Fruit fly (Drosophila melanogaster) whole organism, embryonic: ENCODE measurements around the gene CG32243.

Source experiments
- Abd-B ChIP-seq: fragments of 200-800 bp; sonication (Bioruptor generic); optimal IDR thresholded peaks from 2 replicates; lab custom pipeline; 2018; ENCODE audit warnings: missing biosample characterization, mild to moderate bottlenecking, missing genetic modification characterization, moderate library complexity
- Atf-2 ChIP-seq: fragments of 200-800 bp; sonication (Bioruptor generic); optimal IDR thresholded peaks from 2 replicates; lab custom pipeline; 2016; ENCODE audit warnings: missing biosample characterization, missing genetic modification characterization
- Bteb2 ChIP-seq: fragments of 200-800 bp; sonication (Bioruptor generic); optimal IDR thresholded peaks from 2 replicates; lab custom pipeline; 2016; ENCODE audit warnings: missing biosample characterization, missing genetic modification characterization
- CG10274 ChIP-seq: fragments of 200-800 bp; sonication (Bioruptor generic); optimal IDR thresholded peaks from 3 replicates; lab custom pipeline; 2017; ENCODE audit warnings: missing biosample characterization, mild to moderate bottlenecking, missing genetic modification characterization
- CG10431 ChIP-seq: fragments of 200-800 bp; sonication (Bioruptor generic); optimal IDR thresholded peaks from 3 replicates; lab custom pipeline; 2018; ENCODE audit warnings: missing biosample characterization, mild to moderate bottlenecking, missing genetic modification characterization
- CG10979 ChIP-seq: fragments of 200-800 bp; sonication (Bioruptor generic); optimal IDR thresholded peaks from 2 replicates; lab custom pipeline; 2018; ENCODE audit warnings: missing biosample characterization, mild to moderate bottlenecking, missing genetic modification characterization, moderate library complexity
- CG12071 ChIP-seq: fragments of 200-800 bp; sonication (Bioruptor generic); optimal IDR thresholded peaks from 3 replicates; lab custom pipeline; 2018; ENCODE audit warnings: missing biosample characterization, mild to moderate bottlenecking, missing genetic modification characterization
- CG12942 ChIP-seq: fragments of 200-800 bp; sonication (Bioruptor generic); optimal IDR thresholded peaks from 3 replicates; lab custom pipeline; 2016; ENCODE audit warnings: missing biosample characterization, missing genetic modification characterization
- CG14050 ChIP-seq: fragments of 200-800 bp; sonication (Bioruptor generic); IDR thresholded peaks from 3 replicates; pipeline ENCODE4 v1.3.6; 2022; ENCODE audit warnings: missing biosample characterization, missing genetic modification characterization
- CG15696 ChIP-seq: fragments of 200-800 bp; sonication (Bioruptor generic); optimal IDR thresholded peaks from 2 replicates; lab custom pipeline; 2019; ENCODE audit warnings: missing biosample characterization, mild to moderate bottlenecking, missing genetic modification characterization, moderate library complexity
- CG1603 ChIP-seq: fragments of 200-800 bp; sonication (Bioruptor generic); optimal IDR thresholded peaks from 2 replicates; lab custom pipeline; 2019; ENCODE audit warnings: missing biosample characterization, mild to moderate bottlenecking, missing genetic modification characterization, moderate library complexity
- CG16863 ChIP-seq: fragments of 200-800 bp; sonication (Bioruptor generic); optimal IDR thresholded peaks from 3 replicates; lab custom pipeline; 2016; ENCODE audit warnings: missing biosample characterization, missing genetic modification characterization
- CG17359 ChIP-seq: fragments of 200-800 bp; sonication (Bioruptor generic); optimal IDR thresholded peaks from 3 replicates; lab custom pipeline; 2018; ENCODE audit warnings: missing biosample characterization, mild to moderate bottlenecking, missing genetic modification characterization, moderate library complexity
- CG18476 ChIP-seq: fragments of 200-800 bp; sonication (Bioruptor generic); optimal IDR thresholded peaks from 2 replicates; lab custom pipeline; 2016; ENCODE audit warnings: missing biosample characterization, mild to moderate bottlenecking, missing genetic modification characterization
- CG2129 ChIP-seq: fragments of 200-800 bp; sonication (Bioruptor generic); IDR thresholded peaks from 2 replicates; pipeline ENCODE4 v1.3.6; 2022; ENCODE audit warnings: missing biosample characterization, missing genetic modification characterization; ENCODE audit not compliant: partially characterized antibody
- CG2199 ChIP-seq: fragments of 200-800 bp; sonication (Bioruptor generic); IDR thresholded peaks from 3 replicates; pipeline ENCODE4 v1.3.6; 2022; ENCODE audit warnings: missing biosample characterization, missing genetic modification characterization
- CG31441 ChIP-seq: fragments of 200-800 bp; sonication (Bioruptor generic); IDR thresholded peaks from 2 replicates; pipeline ENCODE4 v1.3.6; 2022; ENCODE audit warnings: missing biosample characterization, missing genetic modification characterization
- CG42726 ChIP-seq: fragments of 200-800 bp; sonication (Bioruptor generic); IDR thresholded peaks from 2 replicates; pipeline ENCODE4 v1.3.6; 2022; ENCODE audit warnings: missing biosample characterization, missing genetic modification characterization; ENCODE audit not compliant: partially characterized antibody
- CG5245 ChIP-seq: fragments of 200-800 bp; sonication (Bioruptor generic); optimal IDR thresholded peaks from 3 replicates; lab custom pipeline; 2016; ENCODE audit warnings: missing biosample characterization, missing genetic modification characterization
- CG8089 ChIP-seq: fragments of 200-800 bp; sonication (Bioruptor generic); optimal IDR thresholded peaks from 3 replicates; lab custom pipeline; 2016; ENCODE audit warnings: missing biosample characterization, missing genetic modification characterization
- CG8478 ChIP-seq: fragments of >200 bp; optimal IDR thresholded peaks from 2 replicates; lab custom pipeline; 2018
- CG8944 ChIP-seq: fragments of 200-800 bp; sonication (Bioruptor generic); optimal IDR thresholded peaks from 3 replicates; lab custom pipeline; 2016; ENCODE audit warnings: missing biosample characterization, missing genetic modification characterization
- CG9609 ChIP-seq: fragments of 200-800 bp; sonication (Bioruptor generic); optimal IDR thresholded peaks from 3 replicates; lab custom pipeline; 2016; ENCODE audit warnings: missing biosample characterization, missing genetic modification characterization
- Chrac-16 ChIP-seq: fragments of 200-800 bp; sonication (Bioruptor generic); optimal IDR thresholded peaks from 3 replicates; lab custom pipeline; 2016; ENCODE audit warnings: missing biosample characterization, missing genetic modification characterization
- Deaf1 ChIP-seq: fragments of 200-800 bp; optimal IDR thresholded peaks from 3 replicates; lab custom pipeline; 2019; ENCODE audit warnings: missing biosample characterization, mild to moderate bottlenecking, missing genetic modification characterization, moderate library complexity
- GATAe ChIP-seq: fragments of 200-800 bp; sonication (Bioruptor generic); conservative IDR thresholded peaks from 2 replicates; pipeline ENCODE4 v1.3.6; 2022; ENCODE audit warnings: missing biosample characterization, missing genetic modification characterization
- Hand ChIP-seq: fragments of 200-800 bp; sonication (Bioruptor generic); optimal IDR thresholded peaks from 2 replicates; lab custom pipeline; 2017; ENCODE audit warnings: mild to moderate bottlenecking, missing biosample characterization, missing genetic modification reagents, missing genetic modification characterization
- Sox102F ChIP-seq: fragments of 200-800 bp; sonication (Bioruptor generic); optimal IDR thresholded peaks from 2 replicates; lab custom pipeline; 2018; ENCODE audit warnings: missing biosample characterization, mild to moderate bottlenecking, missing genetic modification characterization, moderate library complexity
- Trl ChIP-seq, 3 experiments: fragments of >200 bp in 2 of 3; fragments of 200-800 bp in 1 of 3; sonication (Bioruptor generic) in 1 of 3; optimal IDR thresholded peaks; 2 replicates in 1 of 3; 3 replicates in 2 of 3; lab custom pipeline; 2016 to 2017; ENCODE audit warnings: missing biosample characterization in 1 of 3, missing genetic modification characterization in 1 of 3
- bab2 ChIP-seq: fragments of 200-800 bp; sonication (Bioruptor generic); optimal IDR thresholded peaks from 2 replicates; lab custom pipeline; 2016; ENCODE audit warnings: missing biosample characterization, missing genetic modification characterization
- bsh ChIP-seq, 2 experiments: fragments of 200-800 bp; sonication (Bioruptor generic); optimal IDR thresholded peaks; 2 replicates each; lab custom pipeline; 2017 to 2018; ENCODE audit warnings: mild to moderate bottlenecking in 2 of 2, missing biosample characterization in 2 of 2, missing genetic modification characterization in 2 of 2, moderate library complexity in 1 of 2
- chinmo ChIP-seq: fragments of 200-800 bp; sonication (Bioruptor generic); IDR thresholded peaks from 4 replicates; pipeline ENCODE4 v1.3.6; 2022; ENCODE audit warnings: missing biosample characterization, missing genetic modification characterization; ENCODE audit not compliant: partially characterized antibody
- crc ChIP-seq: fragments of 200-800 bp; sonication (Bioruptor generic); optimal IDR thresholded peaks from 2 replicates; lab custom pipeline; 2016; ENCODE audit warnings: missing biosample characterization, missing genetic modification characterization
- dan ChIP-seq: fragments of 200-800 bp; sonication (Bioruptor generic); IDR thresholded peaks from 2 replicates; pipeline ENCODE4 v1.3.6; 2022; ENCODE audit warnings: missing biosample characterization, missing genetic modification characterization
- dimm ChIP-seq: fragments of 200-800 bp; sonication (Bioruptor generic); IDR thresholded peaks from 2 replicates; pipeline ENCODE4 v1.3.6; 2022; ENCODE audit warnings: missing biosample characterization, missing genetic modification characterization
- dysf ChIP-seq: fragments of 200-800 bp; sonication (Bioruptor generic); IDR thresholded peaks from 3 replicates; pipeline ENCODE4 v1.3.6; 2022; ENCODE audit warnings: missing biosample characterization, missing genetic modification characterization
- fd3F ChIP-seq: fragments of 200-800 bp; sonication (Bioruptor generic); optimal IDR thresholded peaks from 2 replicates; lab custom pipeline; 2018; ENCODE audit warnings: missing biosample characterization, mild to moderate bottlenecking, missing genetic modification characterization, moderate library complexity
- h ChIP-seq: fragments of >200 bp; optimal IDR thresholded peaks from 2 replicates; lab custom pipeline; 2017
- her ChIP-seq: fragments of 200-800 bp; sonication (Bioruptor generic); optimal IDR thresholded peaks from 2 replicates; lab custom pipeline; 2016; ENCODE audit warnings: missing biosample characterization, missing genetic modification characterization
- jumu ChIP-seq: fragments of 200-800 bp; sonication (Bioruptor generic); optimal IDR thresholded peaks from 3 replicates; lab custom pipeline; 2016; ENCODE audit warnings: missing biosample characterization, missing genetic modification characterization
- lbe ChIP-seq: fragments of 200-800 bp; sonication (Bioruptor generic); optimal IDR thresholded peaks from 2 replicates; lab custom pipeline; 2016; ENCODE audit warnings: missing biosample characterization, mild to moderate bottlenecking, missing genetic modification characterization
- lola ChIP-seq, 3 experiments: fragments of >200 bp in 2 of 3; fragments of 200-800 bp in 1 of 3; sonication (Bioruptor generic) in 1 of 3; optimal IDR thresholded peaks; 2 replicates each; lab custom pipeline; 2017 to 2019; ENCODE audit warnings: missing biosample characterization in 3 of 3, missing genetic modification characterization in 3 of 3, mild to moderate bottlenecking in 1 of 3, moderate library complexity in 1 of 3
- nerfin-1 ChIP-seq: fragments of 200-800 bp; sonication (Bioruptor generic); optimal IDR thresholded peaks from 3 replicates; lab custom pipeline; 2019; ENCODE audit warnings: missing biosample characterization, mild to moderate bottlenecking, missing genetic modification characterization, moderate library complexity
- pb ChIP-seq: fragments of 200-800 bp; sonication (Bioruptor generic); optimal IDR thresholded peaks from 3 replicates; lab custom pipeline; 2016; ENCODE audit warnings: missing biosample characterization, missing genetic modification characterization
- ro ChIP-seq: fragments of 200-800 bp; sonication (Bioruptor generic); IDR thresholded peaks from 2 replicates; pipeline ENCODE4 v1.3.6; 2022; ENCODE audit warnings: missing biosample characterization, missing genetic modification characterization
- sd ChIP-seq: fragments of 200-800 bp; sonication (Bioruptor generic); optimal IDR thresholded peaks from 3 replicates; lab custom pipeline; 2018; ENCODE audit warnings: missing biosample characterization, mild to moderate bottlenecking, missing genetic modification characterization, moderate library complexity
- sens ChIP-seq: fragments of 200-800 bp; sonication (Bioruptor generic); peaks from one replicate; lab custom pipeline; 2016; ENCODE audit warnings: missing biosample characterization, missing genetic modification characterization
- sens-2 ChIP-seq: fragments of 200-800 bp; sonication (Bioruptor generic); IDR thresholded peaks from 2 replicates; pipeline ENCODE4 v1.3.6; 2022; ENCODE audit warnings: missing biosample characterization, missing genetic modification characterization
- unc-4 ChIP-seq: fragments of 200-800 bp; sonication (Bioruptor generic); IDR thresholded peaks from 2 replicates; pipeline ENCODE4 v1.3.6; 2022; ENCODE audit warnings: missing biosample characterization, missing genetic modification characterization; ENCODE audit not compliant: partially characterized antibody
- wdn ChIP-seq: fragments of 200-800 bp; sonication (Bioruptor generic); IDR thresholded peaks from 2 replicates; pipeline ENCODE4 v1.3.6; 2022; ENCODE audit warnings: missing biosample characterization, missing genetic modification characterization
- z ChIP-seq: fragments of 200-800 bp; sonication (Bioruptor generic); IDR thresholded peaks from 3 replicates; pipeline ENCODE4 v1.3.6; 2022; ENCODE audit warnings: missing biosample characterization, missing genetic modification characterization

Gene CG32243

DNA sequence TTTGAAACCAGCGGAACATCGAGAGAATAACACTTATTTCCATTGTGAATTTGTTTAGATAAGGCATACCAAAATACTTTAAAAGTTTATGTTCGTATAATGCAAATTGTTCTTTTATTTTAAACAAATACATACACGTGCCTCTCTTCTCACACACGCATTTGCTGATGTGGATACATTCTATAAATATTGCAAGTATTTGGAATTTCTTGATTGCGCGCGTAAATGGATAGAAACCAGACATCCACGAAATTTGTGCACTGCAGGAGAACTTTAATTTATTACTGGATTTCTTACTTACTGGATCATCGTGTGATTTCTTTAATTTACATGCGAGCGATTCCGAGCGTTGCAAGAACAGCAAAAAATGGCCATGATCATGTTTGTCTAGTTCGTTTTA, 3.6 kb upstream of the CG32243 start:
- TF ChIP-seq Hand (GFP tag; lab: Kevin White, UChicago) = no peak
- peak; percentile 91; the same call in 2 of the 3 replicates for TF ChIP-seq CG2199 (GFP tag; lab: Robert Waterston, UW)
- no peak for TF ChIP-seq CG14050 (GFP tag; lab: Robert Waterston, UW)
- no peak for TF ChIP-seq crc (GFP tag; lab: Kevin White, UChicago)
- no peak for TF ChIP-seq unc-4 (GFP tag; lab: Robert Waterston, UW)
- TF ChIP-seq sens-2 = no peak
- no peak for TF ChIP-seq CG18476 (GFP tag; lab: Kevin White, UChicago)
- no peak for TF ChIP-seq lbe (GFP tag; lab: Kevin White, UChicago)
- TF ChIP-seq sd (tag; lab: Kevin White, UChicago) = peak; percentile 68
- no peak for TF ChIP-seq wdn (GFP tag; lab: Robert Waterston, UW)
- no peak for TF ChIP-seq Atf-2
- TF ChIP-seq CG5245 (GFP tag; lab: Kevin White, UChicago) = no peak
- TF ChIP-seq sens (GFP tag; lab: Kevin White, UChicago) = peak; percentile 4
- no peak for TF ChIP-seq CG10979 (tag; lab: Kevin White, UChicago)

DNA sequence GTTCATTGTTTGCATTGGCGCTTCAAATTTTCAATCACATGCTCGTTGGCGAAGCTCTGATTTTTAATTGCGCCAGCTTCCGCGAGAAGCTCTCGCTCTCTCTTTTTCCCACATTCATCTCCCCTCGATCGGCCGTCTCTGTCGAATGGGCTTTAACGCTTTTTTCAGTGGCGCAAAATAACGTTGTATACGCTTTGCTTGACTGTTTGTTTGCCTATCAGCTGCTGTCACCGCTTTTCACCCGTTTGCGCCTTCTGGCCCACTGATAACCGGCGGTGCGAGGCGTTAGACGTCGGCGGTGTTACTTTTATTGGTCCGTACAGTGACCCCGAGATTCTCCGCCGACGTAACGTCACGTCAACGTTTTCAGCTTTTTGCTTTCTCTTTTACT, 2.8 kb upstream of the CG32243 start:
- TF ChIP-seq ro (GFP tag; lab: Robert Waterston, UW) (no peak), CG12071 (GFP tag; lab: Kevin White, UChicago) (no peak), CG42726 (GFP tag; lab: Robert Waterston, UW) (no peak), CG8478 (no peak), nerfin-1 (tag; lab: Kevin White, UChicago) (no peak), dan (GFP tag; lab: Robert Waterston, UW) (no peak), Abd-B (GFP tag; lab: Kevin White, UChicago) (no peak), CG31441 (no peak), dysf (GFP tag; lab: Robert Waterston, UW) (no peak), CG9609 (no peak), CG15696 (no peak), CG2129 (GFP tag; lab: Robert Waterston, UW) (no peak), chinmo (no peak), z (GFP tag; lab: Robert Waterston, UW) (peak; percentile 32; the same call in 1 of the 3 replicates), h (no peak), Bteb2 (no peak), lola (GFP tag; optimal IDR thresholded peaks at IDR 0.05; lab: Kevin White, UChicago) (no peak), GATAe (GFP tag; lab: Robert Waterston, UW) (peak; percentile 51), Deaf1 (tag; lab: Kevin White, UChicago) (no peak), CG12942 (no peak), bsh (GFP tag; optimal IDR thresholded peaks at IDR 0.05; lab: Kevin White, UChicago) (no peak), bab2 (GFP tag; lab: Kevin White, UChicago) (no peak), jumu (no peak), CG1603 (tag; lab: Kevin White, UChicago) (no peak), Sox102F (GFP tag; lab: Kevin White, UChicago) (no peak), her (GFP tag; lab: Kevin White, UChicago) (no peak), CG10274 (no peak), dimm (no peak), CG8089 (GFP tag; lab: Kevin White, UChicago) (no peak), fd3F (no peak), CG17359 (no peak), CG10431 (no peak), CG16863 (no peak), Trl (optimal IDR thresholded peaks at IDR 0.05; lab: Kevin White, UChicago) (no peak), Trl (GFP tag; optimal IDR thresholded peaks at IDR 0.05; lab: Kevin White, UChicago) (no peak), CG8944 (GFP tag; lab: Kevin White, UChicago) (no peak), Chrac-16 (GFP tag; lab: Kevin White, UChicago) (no peak), pb (GFP tag; lab: Kevin White, UChicago) (no peak)
